Fruit fly (Drosophila melanogaster) whole organism, wandering third instar larva: ENCODE measurements around the gene vers.
A peak's percentile ranks its signal among the peaks of the same experiment; 100 is the strongest.

Experiments used
- CG9705 ChIP-seq: fragments of 200-800 bp; sonication (Bioruptor generic); optimal IDR thresholded peaks from 2 replicates; lab custom pipeline; 2018; ENCODE audit warnings: missing biosample characterization, mild to moderate bottlenecking, missing genetic modification characterization
- Hr78 ChIP-seq: fragments of >200 bp; optimal IDR thresholded peaks from 2 replicates; lab custom pipeline; 2017; ENCODE audit warnings: missing biosample characterization, missing genetic modification characterization
- Jra ChIP-seq: sonication (Bioruptor generic); optimal IDR thresholded peaks from 2 replicates; lab custom pipeline; 2016; ENCODE audit warnings: missing biosample characterization, missing genetic modification characterization
- N ChIP-seq: fragments of >200 bp; optimal IDR thresholded peaks from 2 replicates; lab custom pipeline; 2018; ENCODE audit warnings: missing biosample characterization, missing external identifiers, missing genetic modification characterization
- OdsH ChIP-seq: fragments of 200-800 bp; sonication (Bioruptor generic); optimal IDR thresholded peaks from 2 replicates; lab custom pipeline; 2016; ENCODE audit warnings: missing biosample characterization, mild to moderate bottlenecking, missing genetic modification characterization
- Vsx2 ChIP-seq: fragments of 200-300, 225-300 bp; sonication (Bioruptor generic); optimal IDR thresholded peaks from 2 replicates; lab custom pipeline; 2018; ENCODE audit warnings: missing biosample characterization, missing genetic modification characterization; ENCODE audit not compliant: partially characterized antibody
- lola ChIP-seq: fragments of >200 bp; optimal IDR thresholded peaks from 2 replicates; lab custom pipeline; 2017; ENCODE audit warnings: missing biosample characterization, missing genetic modification characterization
- psq ChIP-seq: fragments of 200-800 bp; sonication (Bioruptor generic); optimal IDR thresholded peaks from 3 replicates; lab custom pipeline; 2017; ENCODE audit warnings: missing biosample characterization, mild to moderate bottlenecking, missing genetic modification characterization, moderate library complexity
- sv ChIP-seq: fragments of 200-800 bp; sonication (Bioruptor generic); optimal IDR thresholded peaks from 3 replicates; lab custom pipeline; 2016; ENCODE audit warnings: missing biosample characterization, missing genetic modification characterization

dm6 chr3L:12081679-12082520 lies 34.0 kb upstream of the vers start, which contains the start of gene Sema5c:
- TF ChIP-seq sv (GFP tag; lab: Kevin White, UChicago) (peak; percentile 43), lola (GFP tag; lab: Kevin White, UChicago) (no peak), OdsH (GFP tag; lab: Kevin White, UChicago) (peak; percentile 47), Hr78 (GFP tag; lab: Kevin White, UChicago) (no peak), psq (GFP tag; lab: Kevin White, UChicago) (peak; percentile 95), Jra (GFP tag; lab: Kevin White, UChicago) (no peak), Vsx2 (GFP tag; lab: Kevin White, UChicago) (peak; percentile 78), N (GFP tag; lab: Kevin White, UChicago) (no peak), CG9705 (GFP tag; lab: Kevin White, UChicago) (no peak)
